Worm (Caenorhabditis elegans): ENCODE data around the gene F40F8.1.

F40F8.1 gene

ce11 chrII:11155400-11155799 lies 27.9 kb downstream of the F40F8.1 start:
- no peak for TF ChIP-seq zip-5 (tag; optimal IDR thresholded peaks at IDR 0.05)
- TF ChIP-seq hlh-8 (tag; optimal IDR thresholded peaks at IDR 0.05) = no peak
- no peak for TF ChIP-seq unc-55 (GFP tag; optimal IDR thresholded peaks at IDR 0.05)
- no peak for TF ChIP-seq eyg-1 (tag; optimal IDR thresholded peaks at IDR 0.05)
- no peak for TF ChIP-seq Y22D7AL.16 (tag; optimal IDR thresholded peaks at IDR 0.05)
- no peak for TF ChIP-seq F13H6.1 (tag; optimal IDR thresholded peaks at IDR 0.05)
- TF ChIP-seq lim-6 (tag; optimal IDR thresholded peaks at IDR 0.05) = no peak
- TF ChIP-seq pha-2 (tag; optimal IDR thresholded peaks at IDR 0.05) = no peak
- TF ChIP-seq ceh-6 (GFP tag; optimal IDR thresholded peaks at IDR 0.05) = no peak
- no peak for TF ChIP-seq fkh-10 (GFP tag; optimal IDR thresholded peaks at IDR 0.05)
- TF ChIP-seq ceh-30 (tag; optimal IDR thresholded peaks at IDR 0.05) = no peak
- no peak for TF ChIP-seq fax-1 (tag; optimal IDR thresholded peaks at IDR 0.05)
- no peak for TF ChIP-seq fkh-6 (tag; optimal IDR thresholded peaks at IDR 0.05)
- no peak for TF ChIP-seq npax-4 (tag; optimal IDR thresholded peaks at IDR 0.05)
- TF ChIP-seq pqm-1 (tag; optimal IDR thresholded peaks at IDR 0.05) = no peak

- no peak for TF ChIP-seq zip-5 (tag; optimal IDR thresholded peaks at IDR 0.05)
- TF ChIP-seq ceh-6 (GFP tag; optimal IDR thresholded peaks at IDR 0.05) = no peak
- no peak for TF ChIP-seq hlh-13 (GFP tag; optimal IDR thresholded peaks at IDR 0.05)
- TF ChIP-seq ahr-1 (tag; optimal IDR thresholded peaks at IDR 0.05) = no peak
- no peak for TF ChIP-seq pros-1 (tag; optimal IDR thresholded peaks at IDR 0.05)
- no peak for TF ChIP-seq ceh-31 (tag; optimal IDR thresholded peaks at IDR 0.05)
- no peak for TF ChIP-seq tbx-7 (tag; optimal IDR thresholded peaks at IDR 0.05)
- TF ChIP-seq che-1 (tag; optimal IDR thresholded peaks at IDR 0.05) = no peak
- TF ChIP-seq ceh-24 (tag; optimal IDR thresholded peaks at IDR 0.05) = no peak
- no peak for TF ChIP-seq dve-1 (tag; optimal IDR thresholded peaks at IDR 0.05)
- TF ChIP-seq fkh-6 (tag; optimal IDR thresholded peaks at IDR 0.05) = no peak
- TF ChIP-seq ceh-30 (tag; optimal IDR thresholded peaks at IDR 0.05) = no peak
- no peak for TF ChIP-seq T23F11.4 (GFP tag; optimal IDR thresholded peaks at IDR 0.05)
Observed at ce11 chrII:11156160-11156559, 28.7 kb downstream of the F40F8.1 start.

ce11 chrII:11157660-11158059 lies 30.2 kb downstream of the F40F8.1 start:
- TF ChIP-seq K09A11.1 (tag; optimal IDR thresholded peaks at IDR 0.05; ENCODE audit: insufficient read depth) (no peak), mec-3 (tag; optimal IDR thresholded peaks at IDR 0.05; ENCODE audit: borderline replicate concordance) (no peak), C38D4.7 (GFP tag; optimal IDR thresholded peaks at IDR 0.05) (peak; percentile 32), hlh-8 (tag; optimal IDR thresholded peaks at IDR 0.05) (no peak), ama-1 (optimal IDR thresholded peaks at IDR 0.05) (no peak), ceh-6 (GFP tag; optimal IDR thresholded peaks at IDR 0.05) (peak; percentile 11), eyg-1 (tag; optimal IDR thresholded peaks at IDR 0.05) (no peak), unc-55 (GFP tag; optimal IDR thresholded peaks at IDR 0.05) (no peak), ceh-9 (tag; optimal IDR thresholded peaks at IDR 0.05) (no peak), ref-2 (tag; optimal IDR thresholded peaks at IDR 0.05) (no peak), ceh-2 (tag; optimal IDR thresholded peaks at IDR 0.05) (peak; percentile 38), hlh-15 (tag; optimal IDR thresholded peaks at IDR 0.05) (no peak), ahr-1 (tag; optimal IDR thresholded peaks at IDR 0.05) (no peak), pat-9 (tag; optimal IDR thresholded peaks at IDR 0.05) (peak; percentile 20), ceh-18 (tag; optimal IDR thresholded peaks at IDR 0.05) (peak; percentile 48), dmd-4 (tag; optimal IDR thresholded peaks at IDR 0.05; ENCODE audit: borderline replicate concordance) (peak; percentile 19), unc-3 (GFP tag; conservative IDR thresholded peaks at IDR 0.05) (peak; percentile 52; the same call in 1 of the 2 replicates), unc-3 (tag; optimal IDR thresholded peaks at IDR 0.05) (no peak), hlh-6 (tag; optimal IDR thresholded peaks at IDR 0.05) (no peak), pha-2 (tag; optimal IDR thresholded peaks at IDR 0.05) (no peak), ceh-31 (tag; optimal IDR thresholded peaks at IDR 0.05) (peak; percentile 32), ceh-48 (tag; optimal IDR thresholded peaks at IDR 0.05) (peak; percentile 26), pros-1 (tag; optimal IDR thresholded peaks at IDR 0.05) (no peak), nhr-11 (tag; optimal IDR thresholded peaks at IDR 0.05) (no peak), ceh-34 (tag; optimal IDR thresholded peaks at IDR 0.05) (peak; percentile 8), gmeb-2 (tag; optimal IDR thresholded peaks at IDR 0.05) (peak; percentile 27), pqm-1 (tag; optimal IDR thresholded peaks at IDR 0.05) (no peak), F13H6.1 (tag; optimal IDR thresholded peaks at IDR 0.05) (no peak), fax-1 (tag; optimal IDR thresholded peaks at IDR 0.05) (peak; percentile 38), ceh-22 (tag; optimal IDR thresholded peaks at IDR 0.05) (no peak), sox-4 (tag; optimal IDR thresholded peaks at IDR 0.05) (peak; percentile 46), unc-42 (tag; optimal IDR thresholded peaks at IDR 0.05) (peak; percentile 49), pax-1 (tag; optimal IDR thresholded peaks at IDR 0.05) (no peak), sox-2 (GFP tag; IDR thresholded peaks at IDR 0.05) (no peak), pha-4 (tag; optimal IDR thresholded peaks at IDR 0.05) (no peak), ceh-19 (GFP tag; optimal IDR thresholded peaks at IDR 0.05) (no peak)

Data from whole organism, late embryonic.